Fruit fly (Drosophila melanogaster): ENCODE results near the gene Rsod.

The Rsod gene

dm6 chr3R:30191462-30191874, 20.5 kb upstream of the Rsod start (continued):
- TF ChIP-seq Oli (tag; optimal IDR thresholded peaks at IDR 0.05) (peak; percentile 69), az2 (GFP tag; optimal IDR thresholded peaks at IDR 0.05) (peak; percentile 34), CG9727 (GFP tag; optimal IDR thresholded peaks at IDR 0.05) (peak; percentile 47), abd-A (tag; optimal IDR thresholded peaks at IDR 0.05) (no peak), CG1602 (GFP tag; optimal IDR thresholded peaks at IDR 0.05) (peak; percentile 35), CG15696 (tag; optimal IDR thresholded peaks at IDR 0.05) (no peak), CG8944 (GFP tag; optimal IDR thresholded peaks at IDR 0.05) (no peak), gt (GFP tag; IDR thresholded peaks at IDR 0.05) (no peak), ERR (GFP tag; optimal IDR thresholded peaks at IDR 0.05) (no peak), Dp (GFP tag; optimal IDR thresholded peaks at IDR 0.05) (no peak), Sox100B (GFP tag; optimal IDR thresholded peaks at IDR 0.05) (peak; percentile 34), CG7745 (tag; optimal IDR thresholded peaks at IDR 0.05) (no peak), al (GFP tag; IDR thresholded peaks at IDR 0.05) (0 out of 2 replicates have a peak, but pooled peaks have one; percentile 38), shn (GFP tag; optimal IDR thresholded peaks at IDR 0.05) (peak; percentile 66), Hr78 (GFP tag; optimal IDR thresholded peaks at IDR 0.05) (peak in 1 of 2 experiments; percentile 33), CG11456 (GFP tag; IDR thresholded peaks at IDR 0.05) (no peak), org-1 (GFP tag; optimal IDR thresholded peaks at IDR 0.05) (peak; percentile 55), jing (GFP tag; optimal IDR thresholded peaks at IDR 0.05) (no peak), Hmr (GFP tag; optimal IDR thresholded peaks at IDR 0.05) (peak; percentile 36), CG12769 (tag; optimal IDR thresholded peaks at IDR 0.05) (no peak), MESR4 (GFP tag; optimal IDR thresholded peaks at IDR 0.05) (no peak), lola (GFP tag; optimal IDR thresholded peaks at IDR 0.05) (peak in 1 of 3 experiments; percentile 33), crp (GFP tag; optimal IDR thresholded peaks at IDR 0.05) (no peak), ttk (GFP tag; IDR thresholded peaks at IDR 0.05) (no peak), kah (GFP tag; optimal IDR thresholded peaks at IDR 0.05) (no peak), dmrt99B (tag; optimal IDR thresholded peaks at IDR 0.05) (peak; percentile 53), CG34224 (GFP tag; IDR thresholded peaks at IDR 0.05; ENCODE audit: partially characterized antibody) (no peak), CG12155 (GFP tag; optimal IDR thresholded peaks at IDR 0.05) (peak; percentile 15), Stat92E (GFP tag; optimal IDR thresholded peaks at IDR 0.05) (no peak), HmgZ (tag; optimal IDR thresholded peaks at IDR 0.05) (peak; percentile 8), CG18011 (GFP tag; optimal IDR thresholded peaks at IDR 0.05) (no peak), CG10267 (tag; optimal IDR thresholded peaks at IDR 0.05) (peak; percentile 5), cwo (GFP tag; optimal IDR thresholded peaks at IDR 0.05) (peak; percentile 39)

DNA sequence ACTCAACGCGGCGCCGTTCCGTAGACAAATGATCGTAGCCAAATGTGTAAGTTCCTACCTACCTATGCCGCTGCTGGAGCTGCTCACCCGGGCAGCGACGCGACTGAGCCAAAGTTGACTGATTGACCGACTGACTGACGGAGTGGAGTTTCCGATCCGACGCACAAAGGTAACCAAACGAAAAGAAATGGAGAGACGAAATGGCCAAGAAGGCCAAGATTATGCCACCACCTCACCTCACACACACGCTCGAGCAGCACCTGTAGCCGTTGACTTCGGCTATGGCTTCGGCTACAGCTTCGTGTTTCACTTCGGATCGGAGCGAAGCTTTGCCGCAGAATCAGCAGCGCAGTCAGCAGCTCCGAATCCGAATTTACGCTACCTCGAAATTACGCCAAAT, 20.0 kb upstream of the Rsod start, which contains the start of gene CG9747:
TSS of gene CG9747 (minus strand) at position 206 of the 400 bp plus-strand sequence.
- TF ChIP-seq CG10543 (GFP tag; optimal IDR thresholded peaks at IDR 0.05) (peak; percentile 66), CG16779 (GFP tag; IDR thresholded peaks at IDR 0.05) (no peak), CG9932 (GFP tag; IDR thresholded peaks at IDR 0.05) (peak; percentile 4; the same call in 1 of the 2 replicates), CG5245 (GFP tag; optimal IDR thresholded peaks at IDR 0.05) (no peak), Bgb (GFP tag; IDR thresholded peaks at IDR 0.05; ENCODE audit: partially characterized antibody) (no peak), bowl (GFP tag; IDR thresholded peaks at IDR 0.05) (no peak), CG8281 (tag; optimal IDR thresholded peaks at IDR 0.05) (peak; percentile 98), CG13894 (tag; optimal IDR thresholded peaks at IDR 0.05) (peak; percentile 74), crol (GFP tag; IDR thresholded peaks at IDR 0.05) (0 out of 2 replicates have a peak, but pooled peaks have one; percentile 9), Deaf1 (tag; optimal IDR thresholded peaks at IDR 0.05) (peak; percentile 98), sd (tag; optimal IDR thresholded peaks at IDR 0.05) (peak; percentile 18), Adf1 (GFP tag; IDR thresholded peaks at IDR 0.05) (peak; percentile 79), sr (GFP tag; IDR thresholded peaks at IDR 0.05) (0 out of 3 replicates have a peak, but pooled peaks have one; percentile 18), kni (GFP tag; optimal IDR thresholded peaks at IDR 0.05) (peak; percentile 45), CG8290 (GFP tag; optimal IDR thresholded peaks at IDR 0.05) (no peak), CG8290 (tag; optimal IDR thresholded peaks at IDR 0.05) (peak in 1 of 2 experiments; percentile 10), CG17186 (GFP tag; optimal IDR thresholded peaks at IDR 0.05) (no peak), chinmo (GFP tag; IDR thresholded peaks at IDR 0.05; ENCODE audit: partially characterized antibody) (peak; percentile 92)

Measured in whole organism, embryonic.